Fruit fly (Drosophila melanogaster) whole organism, embryonic: ENCODE results near the gene CG10413.

ENCODE experiments used
- CG10267 ChIP-seq: fragments of 200-800 bp; sonication (Bioruptor generic); optimal IDR thresholded peaks from 2 replicates; lab custom pipeline; 2018; ENCODE audit warnings: missing biosample characterization, mild to moderate bottlenecking, missing genetic modification characterization, moderate library complexity
- CG11247 ChIP-seq: fragments of 200-800 bp; sonication (Bioruptor generic); IDR thresholded peaks from 2 replicates; pipeline ENCODE4 v1.3.6; 2022; ENCODE audit warnings: missing biosample characterization, missing genetic modification characterization
- CG12942 ChIP-seq: fragments of 200-800 bp; sonication (Bioruptor generic); optimal IDR thresholded peaks from 3 replicates; lab custom pipeline; 2016; ENCODE audit warnings: missing biosample characterization, missing genetic modification characterization
- CG13424 ChIP-seq: fragments of 200-800 bp; sonication (Bioruptor generic); optimal IDR thresholded peaks from 2 replicates; lab custom pipeline; 2019; ENCODE audit warnings: missing biosample characterization, mild to moderate bottlenecking, missing genetic modification characterization, moderate library complexity
- CG13624 ChIP-seq: fragments of 200-800 bp; sonication (Bioruptor generic); optimal IDR thresholded peaks from 2 replicates; lab custom pipeline; 2016; ENCODE audit warnings: missing biosample characterization, missing genetic modification characterization
- CG15601 ChIP-seq: fragments of 200-800 bp; sonication (Bioruptor generic); optimal IDR thresholded peaks from 3 replicates; lab custom pipeline; 2019; ENCODE audit warnings: missing biosample characterization, mild to moderate bottlenecking, missing genetic modification characterization, moderate library complexity
- CG1603 ChIP-seq: fragments of 200-800 bp; sonication (Bioruptor generic); optimal IDR thresholded peaks from 2 replicates; lab custom pipeline; 2019; ENCODE audit warnings: missing biosample characterization, mild to moderate bottlenecking, missing genetic modification characterization, moderate library complexity
- CG17802 ChIP-seq: fragments of 200-800 bp; sonication (Bioruptor generic); optimal IDR thresholded peaks from 2 replicates; lab custom pipeline; 2018; ENCODE audit warnings: missing biosample characterization, mild to moderate bottlenecking, missing genetic modification characterization, moderate library complexity
- CG18011 ChIP-seq: fragments of 200-800 bp; sonication (Bioruptor generic); optimal IDR thresholded peaks from 2 replicates; lab custom pipeline; 2017; ENCODE audit warnings: missing biosample characterization, missing genetic modification characterization, mild to moderate bottlenecking, moderate library complexity, missing genotype
- CG31388 ChIP-seq: fragments of 200-800 bp; sonication (Bioruptor generic); optimal IDR thresholded peaks from 2 replicates; lab custom pipeline; 2016; ENCODE audit warnings: missing biosample characterization, missing genetic modification characterization
- CG33213 ChIP-seq: fragments of 200-800 bp; sonication (Bioruptor generic); optimal IDR thresholded peaks from 3 replicates; lab custom pipeline; 2016; ENCODE audit warnings: missing biosample characterization, missing genetic modification characterization
- CG6683 ChIP-seq: fragments of 200-800 bp; sonication (Bioruptor generic); optimal IDR thresholded peaks from 2 replicates; lab custom pipeline; 2017; ENCODE audit warnings: missing biosample characterization, mild to moderate bottlenecking, missing genetic modification characterization, missing genetic modification reagents
- CG9609 ChIP-seq: fragments of 200-800 bp; sonication (Bioruptor generic); optimal IDR thresholded peaks from 3 replicates; lab custom pipeline; 2016; ENCODE audit warnings: missing biosample characterization, missing genetic modification characterization
- CG9727 ChIP-seq: fragments of 200-800 bp; sonication (Bioruptor generic); optimal IDR thresholded peaks from 3 replicates; lab custom pipeline; 2017; ENCODE audit warnings: missing biosample characterization, mild to moderate bottlenecking, missing genetic modification characterization
- CoRest ChIP-seq: fragments of 200-800 bp; sonication (Bioruptor generic); optimal IDR thresholded peaks from 3 replicates; lab custom pipeline; 2018; ENCODE audit warnings: missing biosample characterization, mild to moderate bottlenecking, missing genetic modification characterization, moderate library complexity
- D19A ChIP-seq: fragments of 200-800 bp; optimal IDR thresholded peaks from 3 replicates; lab custom pipeline; 2019; ENCODE audit warnings: missing biosample characterization, mild to moderate bottlenecking, missing genetic modification characterization, moderate library complexity
- Dp ChIP-seq: fragments of 200-800 bp; sonication (Bioruptor generic); optimal IDR thresholded peaks from 2 replicates; lab custom pipeline; 2018; ENCODE audit warnings: missing biosample characterization, mild to moderate bottlenecking, missing genetic modification characterization, moderate library complexity
- Lhr ChIP-seq: fragments of 200-800 bp; sonication (Bioruptor generic); optimal IDR thresholded peaks from 3 replicates; lab custom pipeline; 2017; ENCODE audit warnings: mild to moderate bottlenecking, missing biosample characterization, missing genetic modification reagents, missing genetic modification characterization
- Max ChIP-seq: fragments of 200-800 bp; sonication (Bioruptor generic); optimal IDR thresholded peaks from 2 replicates; lab custom pipeline; 2016; ENCODE audit warnings: missing biosample characterization, mild to moderate bottlenecking, missing genetic modification characterization
- Neu2 ChIP-seq: fragments of 200-800 bp; sonication (Bioruptor generic); optimal IDR thresholded peaks from 3 replicates; lab custom pipeline; 2016; ENCODE audit warnings: missing biosample characterization, missing genetic modification characterization, borderline replicate concordance
- Nf-YC ChIP-seq: fragments of 200-800 bp; optimal IDR thresholded peaks from 3 replicates; lab custom pipeline; 2019; ENCODE audit warnings: missing biosample characterization, mild to moderate bottlenecking, missing genetic modification characterization, moderate library complexity
- Opbp ChIP-seq: fragments of 200-800 bp; sonication (Bioruptor generic); IDR thresholded peaks from 3 replicates; pipeline ENCODE4 v1.3.6; 2022; ENCODE audit warnings: missing biosample characterization, missing genetic modification characterization; ENCODE audit not compliant: partially characterized antibody
- Ravus ChIP-seq: fragments of 200-800 bp; sonication (Bioruptor generic); IDR thresholded peaks from 2 replicates; pipeline ENCODE4 v1.3.6; 2022; ENCODE audit warnings: missing biosample characterization, missing genetic modification characterization
- Rx ChIP-seq: fragments of 200-800 bp; sonication (Bioruptor generic); IDR thresholded peaks from 2 replicates; pipeline ENCODE4 v1.3.6; 2022; ENCODE audit warnings: missing biosample characterization, missing genetic modification characterization
- Usf ChIP-seq: fragments of 200-800 bp; sonication (Bioruptor generic); optimal IDR thresholded peaks from 2 replicates; lab custom pipeline; 2017; ENCODE audit warnings: missing genotype, missing biosample characterization, missing genetic modification characterization
- abd-A ChIP-seq: fragments of 200-800 bp; sonication (Bioruptor generic); optimal IDR thresholded peaks from 3 replicates; lab custom pipeline; 2019; ENCODE audit warnings: missing biosample characterization, mild to moderate bottlenecking, missing genetic modification characterization, moderate library complexity
- ase ChIP-seq: fragments of 200-800 bp; sonication (Bioruptor generic); IDR thresholded peaks from 3 replicates; pipeline ENCODE4 v1.3.6; 2022; ENCODE audit warnings: missing biosample characterization, missing genetic modification characterization
- ash1 ChIP-seq: fragments of 200-800 bp; sonication (Bioruptor generic); optimal IDR thresholded peaks from 2 replicates; lab custom pipeline; 2018; ENCODE audit warnings: missing biosample characterization, mild to moderate bottlenecking, missing genetic modification characterization
- bowl ChIP-seq: fragments of 200-800 bp; sonication (Bioruptor generic); IDR thresholded peaks from 2 replicates; pipeline ENCODE4 v1.3.6; 2022; ENCODE audit warnings: missing biosample characterization, missing genetic modification characterization
- cas ChIP-seq: fragments of 200-800 bp; sonication (Bioruptor generic); IDR thresholded peaks from 2 replicates; pipeline ENCODE4 v1.3.6; 2022; ENCODE audit warnings: missing biosample characterization, missing genetic modification characterization
- chn ChIP-seq: fragments of 200-800 bp; sonication (Bioruptor generic); optimal IDR thresholded peaks from 2 replicates; lab custom pipeline; 2016; ENCODE audit warnings: missing biosample characterization, missing genetic modification characterization
- croc ChIP-seq: fragments of 200-800 bp; sonication (Bioruptor generic); conservative IDR thresholded peaks from 3 replicates; pipeline ENCODE4 v1.3.6; 2022; ENCODE audit warnings: missing biosample characterization, missing genetic modification characterization
- dati ChIP-seq: fragments of 200-800 bp; sonication (Bioruptor generic); IDR thresholded peaks from 2 replicates; pipeline ENCODE4 v1.3.6; 2022; ENCODE audit warnings: missing biosample characterization, missing genetic modification characterization
- dpn ChIP-seq, 2 experiments: fragments of 200-800 bp; sonication (Bioruptor generic); optimal IDR thresholded peaks; 3 replicates each; lab custom pipeline; 2016; ENCODE audit warnings: missing biosample characterization in 2 of 2, missing genetic modification characterization in 2 of 2
- emc ChIP-seq: fragments of 200-800 bp; sonication (Bioruptor generic); optimal IDR thresholded peaks from 2 replicates; lab custom pipeline; 2016; ENCODE audit warnings: missing biosample characterization, missing genetic modification characterization
- fru ChIP-seq: fragments of >200 bp; optimal IDR thresholded peaks from 2 replicates; lab custom pipeline; 2017
- grn ChIP-seq: fragments of 200-800 bp; sonication (Bioruptor generic); optimal IDR thresholded peaks from 3 replicates; lab custom pipeline; 2017; ENCODE audit warnings: missing biosample characterization, missing genetic modification characterization
- hkb ChIP-seq, 2 experiments: fragments of 200-800 bp in 1 of 2; fragments of >200 bp in 1 of 2; sonication (Bioruptor generic) in 1 of 2; IDR thresholded peaks in 1 of 2; optimal IDR thresholded peaks in 1 of 2; 2 replicates each; pipeline versions ENCODE4 v1.3.6 to Lab custom; 2017 to 2022; ENCODE audit warnings: missing biosample characterization in 1 of 2, missing genetic modification characterization in 1 of 2
- lab ChIP-seq: fragments of 200-800 bp; sonication (Bioruptor generic); optimal IDR thresholded peaks from 3 replicates; lab custom pipeline; 2017; ENCODE audit warnings: missing biosample characterization, missing genetic modification characterization, mild to moderate bottlenecking, moderate library complexity, missing genetic modification reagents
- lilli ChIP-seq: fragments of 200-800 bp; sonication (Bioruptor generic); optimal IDR thresholded peaks from 3 replicates; lab custom pipeline; 2016; ENCODE audit warnings: missing biosample characterization, missing genetic modification characterization
- nau ChIP-seq: fragments of 200-800 bp; sonication (Bioruptor generic); optimal IDR thresholded peaks from 3 replicates; lab custom pipeline; 2017; ENCODE audit warnings: missing biosample characterization, mild to moderate bottlenecking, missing genetic modification characterization, missing genetic modification reagents
- org-1 ChIP-seq: fragments of 200-800 bp; sonication (Bioruptor generic); optimal IDR thresholded peaks from 2 replicates; lab custom pipeline; 2017; ENCODE audit warnings: missing biosample characterization, missing genetic modification characterization
- peb ChIP-seq: fragments of 200-800 bp; sonication (Bioruptor generic); IDR thresholded peaks from 2 replicates; pipeline ENCODE4 v1.3.6; 2022; ENCODE audit warnings: missing biosample characterization, missing genetic modification characterization
- pnt ChIP-seq: fragments of 200-800 bp; sonication (Bioruptor generic); optimal IDR thresholded peaks from 3 replicates; lab custom pipeline; 2016; ENCODE audit warnings: missing biosample characterization, missing genetic modification characterization
- slbo ChIP-seq: fragments of 200-800 bp; sonication (Bioruptor generic); IDR thresholded peaks from 2 replicates; pipeline ENCODE4 v1.3.6; 2022; ENCODE audit warnings: missing biosample characterization, missing genetic modification characterization
- slp2 ChIP-seq: fragments of 200-800 bp; sonication (Bioruptor generic); optimal IDR thresholded peaks from 2 replicates; lab custom pipeline; 2016; ENCODE audit warnings: missing biosample characterization, missing genetic modification characterization
- sob ChIP-seq: fragments of 200-800 bp; sonication (Bioruptor generic); IDR thresholded peaks from 2 replicates; pipeline ENCODE4 v1.3.6; 2022; ENCODE audit warnings: missing biosample characterization, missing genetic modification characterization
- tna ChIP-seq: fragments of 200-800 bp; sonication (Bioruptor generic); IDR thresholded peaks from 2 replicates; pipeline ENCODE4 v1.3.6; 2022; ENCODE audit warnings: missing biosample characterization, missing genetic modification characterization; ENCODE audit not compliant: partially characterized antibody
- zen2 ChIP-seq: fragments of 200-800 bp; sonication (Bioruptor generic); IDR thresholded peaks from 3 replicates; pipeline ENCODE4 v1.3.6; 2022; ENCODE audit warnings: missing biosample characterization, missing genetic modification characterization; ENCODE audit not compliant: partially characterized antibody
- zf30C ChIP-seq: fragments of 200-800 bp; sonication (Bioruptor generic); optimal IDR thresholded peaks from 3 replicates; lab custom pipeline; 2018; ENCODE audit warnings: missing biosample characterization, mild to moderate bottlenecking, missing genetic modification characterization

The CG10413 gene

DNA sequence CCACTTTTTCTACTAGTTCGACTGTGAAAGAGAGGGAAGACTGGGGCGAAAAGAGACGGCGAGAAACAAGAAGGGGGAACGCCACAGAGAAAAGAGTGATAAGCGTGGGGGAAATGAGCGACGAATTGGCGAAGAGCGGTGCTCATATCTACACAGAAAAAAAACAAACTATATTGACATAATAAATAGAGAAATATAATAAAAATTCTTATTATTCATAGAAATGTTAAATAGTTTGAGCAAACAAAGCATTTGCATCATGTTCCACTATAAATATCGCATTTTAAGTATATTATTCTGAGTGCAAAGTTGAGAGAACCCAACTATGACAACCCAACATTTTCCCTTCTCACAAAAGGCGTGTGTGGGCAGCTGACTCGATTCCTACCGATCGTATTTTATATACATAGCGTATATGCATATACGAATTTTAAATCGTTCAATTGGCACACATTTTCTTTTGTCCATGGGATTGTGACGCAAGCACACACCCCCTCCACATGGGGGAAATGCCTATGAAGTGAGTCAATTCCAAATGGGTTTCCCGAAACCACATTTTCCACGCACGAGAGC, 47.0 kb downstream of the CG10413 start (continued):
- TF ChIP-seq lab (GFP tag; lab: Kevin White, UChicago) = peak; percentile 90
- no peak for TF ChIP-seq Rx (GFP tag; lab: Robert Waterston, UW)
- TF ChIP-seq CG18011 (GFP tag; lab: Kevin White, UChicago) = peak; percentile 48
- TF ChIP-seq cas = 0 out of 2 replicates have a peak, but pooled peaks have one; percentile 39
- TF ChIP-seq nau (GFP tag; lab: Kevin White, UChicago) = peak; percentile 73
- no peak for TF ChIP-seq fru (lab: Kevin White, UChicago)
- no peak for TF ChIP-seq Neu2
- TF ChIP-seq hkb (optimal IDR thresholded peaks at IDR 0.05; lab: Kevin White, UChicago) = no peak
- TF ChIP-seq hkb (GFP tag; IDR thresholded peaks at IDR 0.05; lab: Robert Waterston, UW) = peak; percentile 92
- TF ChIP-seq CG9727 (GFP tag; lab: Kevin White, UChicago) = peak; percentile 75
- TF ChIP-seq dati (GFP tag; lab: Robert Waterston, UW) = no peak
- peak; percentile 48 for TF ChIP-seq Nf-YC (tag; lab: Kevin White, UChicago)
- TF ChIP-seq CG33213 (GFP tag; lab: Kevin White, UChicago) = no peak
- peak; percentile 67 for TF ChIP-seq D19A (tag; lab: Kevin White, UChicago)
- TF ChIP-seq dpn (GFP tag; optimal IDR thresholded peaks at IDR 0.05; lab: Kevin White, UChicago) = peak; percentile 2 to 70
- TF ChIP-seq Dp (GFP tag; lab: Kevin White, UChicago) = no peak
- TF ChIP-seq CG31388 = peak; percentile 43
- no peak for TF ChIP-seq CG17802 (tag; lab: Kevin White, UChicago)
- peak; percentile 19; the same call in 1 of the 2 replicates for TF ChIP-seq peb (GFP tag; lab: Robert Waterston, UW)
- peak; percentile 53 for TF ChIP-seq Max (GFP tag; lab: Kevin White, UChicago)
- peak; percentile 35 for TF ChIP-seq CG12942 (GFP tag; lab: Kevin White, UChicago)
- TF ChIP-seq CG9609 (GFP tag; lab: Kevin White, UChicago) = no peak
- TF ChIP-seq CG6683 (GFP tag; lab: Kevin White, UChicago) = peak; percentile 63
- peak; percentile 68 for TF ChIP-seq Ravus (GFP tag; lab: Robert Waterston, UW)
- peak; percentile 73; the same call in 2 of the 3 replicates for TF ChIP-seq ase (GFP tag; lab: Robert Waterston, UW)
- no peak for TF ChIP-seq tna
- peak; percentile 57 for TF ChIP-seq org-1
- TF ChIP-seq chn (GFP tag; lab: Kevin White, UChicago) = no peak
- TF ChIP-seq CG10267 (tag; lab: Kevin White, UChicago) = peak; percentile 61
- TF ChIP-seq zf30C (GFP tag; lab: Kevin White, UChicago) = no peak
- TF ChIP-seq slbo (GFP tag; lab: Robert Waterston, UW) = peak; percentile 87
- TF ChIP-seq CG11247 (GFP tag; lab: Robert Waterston, UW) = peak; percentile 48; the same call in 1 of the 2 replicates
- no peak for TF ChIP-seq ash1 (GFP tag; lab: Kevin White, UChicago)
- no peak for TF ChIP-seq zen2
- peak; percentile 16 for TF ChIP-seq Usf (GFP tag; lab: Kevin White, UChicago)
- TF ChIP-seq CG13624 (GFP tag; lab: Kevin White, UChicago) = no peak
- peak; percentile 14 for TF ChIP-seq CG1603 (tag; lab: Kevin White, UChicago)
- TF ChIP-seq Opbp (GFP tag; lab: Robert Waterston, UW) = no peak
- peak; percentile 54; the same call in 2 of the 3 replicates for TF ChIP-seq croc (GFP tag; lab: Robert Waterston, UW)
- TF ChIP-seq pnt (GFP tag; lab: Kevin White, UChicago) = peak; percentile 39
- TF ChIP-seq emc (GFP tag; lab: Kevin White, UChicago) = no peak
- no peak for TF ChIP-seq abd-A
- TF ChIP-seq bowl (GFP tag; lab: Robert Waterston, UW) = peak; percentile 71
- peak; percentile 72 for TF ChIP-seq CoRest (tag; lab: Kevin White, UChicago)
- TF ChIP-seq lilli (GFP tag; lab: Kevin White, UChicago) = peak; percentile 62
- no peak for TF ChIP-seq Lhr
- TF ChIP-seq slp2 (GFP tag; lab: Kevin White, UChicago) = no peak
- peak; percentile 28 for TF ChIP-seq CG15601 (tag; lab: Kevin White, UChicago)
- peak; percentile 84 for TF ChIP-seq sob (GFP tag; lab: Robert Waterston, UW)
- TF ChIP-seq grn (GFP tag; lab: Kevin White, UChicago) = no peak
- peak; percentile 77 for TF ChIP-seq CG13424 (tag; lab: Kevin White, UChicago)
